Worm (Caenorhabditis elegans) whole organism, L1 larva: ENCODE data around the gene gcy-21.

Source experiments
- ces-1 ChIP-seq: fragments of 150-350 bp; optimal IDR thresholded peaks from 2 replicates; lab custom pipeline; 2014; ENCODE audit warnings: missing biosample characterization, missing genetic modification reagents, missing genetic modification characterization
- hlh-4 ChIP-seq: sonication (generic microtip); optimal IDR thresholded peaks from 2 replicates; lab custom pipeline; 2016; ENCODE audit warnings: mild to moderate bottlenecking, missing genetic modification characterization, missing compliant biosample characterization
- mep-1 ChIP-seq: fragments of 150-350 bp; optimal IDR thresholded peaks from 2 replicates; lab custom pipeline; 2014; ENCODE audit warnings: missing biosample characterization, missing genetic modification characterization
- nhr-11 ChIP-seq: fragments of 150-350 bp; optimal IDR thresholded peaks from 2 replicates; lab custom pipeline; 2014; ENCODE audit warnings: missing biosample characterization, missing genetic modification characterization
- nhr-237 ChIP-seq: fragments of 150-350 bp; optimal IDR thresholded peaks from 2 replicates; lab custom pipeline; 2014; ENCODE audit warnings: missing biosample characterization, missing genetic modification characterization
- nhr-77 ChIP-seq: fragments of 150-350 bp; optimal IDR thresholded peaks from 2 replicates; lab custom pipeline; 2014; ENCODE audit warnings: missing biosample characterization, missing genetic modification characterization
- unc-98 ChIP-seq: fragments of 200-800 bp; sonication (Bioruptor generic); IDR thresholded peaks from 2 replicates; pipeline ENCODE4 v1.3.6; 2022; ENCODE audit warnings: missing genetic modification characterization, missing compliant biosample characterization
- zag-1 ChIP-seq: fragments of 150-350 bp; optimal IDR thresholded peaks from 2 replicates; lab custom pipeline; 2014; ENCODE audit warnings: missing biosample characterization, missing genetic modification characterization
- ztf-11 ChIP-seq, 2 experiments: sonication (generic microtip); optimal IDR thresholded peaks; 2 replicates each; lab custom pipeline; 2016 to 2017; ENCODE audit warnings: missing genetic modification characterization in 2 of 2, missing biosample characterization in 1 of 2, missing compliant biosample characterization in 1 of 2
- ztf-4 ChIP-seq: fragments of 150-350 bp; optimal IDR thresholded peaks from 2 replicates; lab custom pipeline; 2014; ENCODE audit warnings: missing biosample characterization, missing genetic modification characterization

ce11 chrII:2631169-2631568, 28.3 kb upstream of the gcy-21 start, which contains the start of gene D2062.1:
- TF ChIP-seq ztf-11 (tag; optimal IDR thresholded peaks at IDR 0.05; lab: Kevin White, UChicago) = no peak
- TF ChIP-seq hlh-4 (tag; lab: Kevin White, UChicago) = no peak
- no peak for TF ChIP-seq ztf-4 (tag; lab: Kevin White, UChicago)
- TF ChIP-seq unc-98 (GFP tag; lab: Robert Waterston, UW) = no peak
- no peak for TF ChIP-seq nhr-237 (tag; lab: Kevin White, UChicago)
- no peak for TF ChIP-seq nhr-11
- TF ChIP-seq ces-1 (GFP tag; lab: Kevin White, UChicago) = no peak
- TF ChIP-seq zag-1 (tag; lab: Kevin White, UChicago) = no peak
- no peak for TF ChIP-seq nhr-77
- no peak for TF ChIP-seq mep-1 (tag; lab: Kevin White, UChicago)
